Fruit fly (Drosophila melanogaster) whole organism, embryonic: ENCODE data around the gene miple2.

Experiments
- ATbp ChIP-seq: fragments of 200-800 bp; sonication (Bioruptor generic); optimal IDR thresholded peaks from 2 replicates; lab custom pipeline; 2017; ENCODE audit warnings: missing biosample characterization, mild to moderate bottlenecking, missing genetic modification characterization, missing genetic modification reagents
- Aef1 ChIP-seq: fragments of 200-800 bp; sonication (Bioruptor generic); IDR thresholded peaks from 3 replicates; pipeline ENCODE4 v1.3.6; 2022; ENCODE audit warnings: missing biosample characterization, missing genetic modification characterization
- Atf3 ChIP-seq: fragments of 200-800 bp; sonication (Bioruptor generic); optimal IDR thresholded peaks from 3 replicates; lab custom pipeline; 2016; ENCODE audit warnings: missing biosample characterization, missing genetic modification characterization
- Awh ChIP-seq: fragments of 200-800 bp; sonication (Bioruptor generic); IDR thresholded peaks from 2 replicates; pipeline ENCODE4, ENCODE4 v1.3.6; 2022; ENCODE audit warnings: missing biosample characterization, missing genetic modification characterization
- B-H2 ChIP-seq: fragments of 200-800 bp; sonication (Bioruptor generic); optimal IDR thresholded peaks from 2 replicates; lab custom pipeline; 2018; ENCODE audit warnings: missing biosample characterization, mild to moderate bottlenecking, missing genetic modification characterization
- C15 ChIP-seq: fragments of 200-800 bp; sonication (Bioruptor generic); IDR thresholded peaks from 3 replicates; pipeline ENCODE4 v1.3.6; 2022; ENCODE audit warnings: missing biosample characterization, missing genetic modification characterization
- CG10274 ChIP-seq: fragments of 200-800 bp; sonication (Bioruptor generic); optimal IDR thresholded peaks from 3 replicates; lab custom pipeline; 2017; ENCODE audit warnings: missing biosample characterization, mild to moderate bottlenecking, missing genetic modification characterization
- CG10543 ChIP-seq: fragments of 200-800 bp; sonication (Bioruptor generic); optimal IDR thresholded peaks from 3 replicates; lab custom pipeline; 2017; ENCODE audit warnings: missing biosample characterization, mild to moderate bottlenecking, missing genetic modification characterization, moderate library complexity
- CG11723 ChIP-seq: fragments of 200-800 bp; sonication (Bioruptor generic); optimal IDR thresholded peaks from 2 replicates; lab custom pipeline; 2017; ENCODE audit warnings: missing biosample characterization, mild to moderate bottlenecking, missing genetic modification characterization
- CG12219 ChIP-seq: fragments of 200-800 bp; sonication (Bioruptor generic); optimal IDR thresholded peaks from 3 replicates; lab custom pipeline; 2018; ENCODE audit warnings: missing biosample characterization, mild to moderate bottlenecking, missing genetic modification characterization
- CG12391 ChIP-seq: fragments of 200-800 bp; sonication (Bioruptor generic); optimal IDR thresholded peaks from 3 replicates; lab custom pipeline; 2018; ENCODE audit warnings: missing biosample characterization, mild to moderate bottlenecking, missing genetic modification characterization, moderate library complexity
- CG12942 ChIP-seq: fragments of 200-800 bp; sonication (Bioruptor generic); optimal IDR thresholded peaks from 3 replicates; lab custom pipeline; 2016; ENCODE audit warnings: missing biosample characterization, missing genetic modification characterization
- CG13894 ChIP-seq: fragments of 200-800 bp; sonication (Bioruptor generic); optimal IDR thresholded peaks from 3 replicates; lab custom pipeline; 2018; ENCODE audit warnings: missing biosample characterization, mild to moderate bottlenecking, missing genetic modification characterization, moderate library complexity
- CG14441 ChIP-seq: fragments of 200-800 bp; sonication (Bioruptor generic); IDR thresholded peaks from 2 replicates; pipeline ENCODE4 v1.3.6; 2022; ENCODE audit warnings: missing biosample characterization, missing genetic modification characterization
- CG16863 ChIP-seq: fragments of 200-800 bp; sonication (Bioruptor generic); optimal IDR thresholded peaks from 3 replicates; lab custom pipeline; 2016; ENCODE audit warnings: missing biosample characterization, missing genetic modification characterization
- CG17568 ChIP-seq: fragments of 200-800 bp; sonication (Bioruptor generic); optimal IDR thresholded peaks from 2 replicates; lab custom pipeline; 2018; ENCODE audit warnings: missing biosample characterization, mild to moderate bottlenecking, missing genetic modification characterization, moderate library complexity
- CG31441 ChIP-seq: fragments of 200-800 bp; sonication (Bioruptor generic); IDR thresholded peaks from 2 replicates; pipeline ENCODE4 v1.3.6; 2022; ENCODE audit warnings: missing biosample characterization, missing genetic modification characterization
- CG32772 ChIP-seq: fragments of 200-800 bp; sonication (Bioruptor generic); IDR thresholded peaks from 2 replicates; pipeline ENCODE4 v1.3.6; 2022; ENCODE audit warnings: missing biosample characterization, missing genetic modification characterization
- CG4282 ChIP-seq: fragments of 200-800 bp; sonication (Bioruptor generic); optimal IDR thresholded peaks from 2 replicates; lab custom pipeline; 2016; ENCODE audit warnings: missing biosample characterization, missing genetic modification characterization
- CG4707 ChIP-seq: fragments of 200-800 bp; sonication (Bioruptor generic); optimal IDR thresholded peaks from 2 replicates; lab custom pipeline; 2018; ENCODE audit warnings: missing biosample characterization, mild to moderate bottlenecking, missing genetic modification characterization, moderate library complexity
- CG4730 ChIP-seq: fragments of 200-800 bp; sonication (Bioruptor generic); IDR thresholded peaks from 2 replicates; pipeline ENCODE4 v1.3.6; 2022; ENCODE audit warnings: missing biosample characterization, missing genetic modification characterization
- CG5180 ChIP-seq: fragments of 200-800 bp; sonication (Bioruptor generic); optimal IDR thresholded peaks from 3 replicates; lab custom pipeline; 2017; ENCODE audit warnings: missing biosample characterization, missing genetic modification characterization, mild to moderate bottlenecking, moderate library complexity, missing genetic modification reagents
- CG6689 ChIP-seq: fragments of 200-800 bp; sonication (Bioruptor generic); IDR thresholded peaks from 2 replicates; pipeline ENCODE4 v1.3.6; 2022; ENCODE audit warnings: missing biosample characterization, missing genetic modification characterization
- CG6813 ChIP-seq: fragments of 200-800 bp; sonication (Bioruptor generic); optimal IDR thresholded peaks from 2 replicates; lab custom pipeline; 2017; ENCODE audit warnings: missing biosample characterization, missing genetic modification characterization, mild to moderate bottlenecking, moderate library complexity, missing genetic modification reagents
- CG7372 ChIP-seq: fragments of 200-800 bp; sonication (Bioruptor generic); IDR thresholded peaks from 2 replicates; pipeline ENCODE4 v1.3.6; 2022; ENCODE audit warnings: missing biosample characterization, missing genetic modification characterization
- CG7987 ChIP-seq: fragments of 200-800 bp; sonication (Bioruptor generic); optimal IDR thresholded peaks from 2 replicates; lab custom pipeline; 2018; ENCODE audit warnings: missing biosample characterization, mild to moderate bottlenecking, missing genetic modification characterization, moderate library complexity
- CG9932 ChIP-seq: fragments of 200-800 bp; sonication (Bioruptor generic); IDR thresholded peaks from 2 replicates; pipeline ENCODE4 v1.3.6; 2022; ENCODE audit warnings: missing biosample characterization, missing genetic modification characterization
- CTCF ChIP-seq: fragments of 200-800 bp; sonication (Bioruptor generic); optimal IDR thresholded peaks from 2 replicates; lab custom pipeline; 2017; ENCODE audit warnings: missing biosample characterization, mild to moderate bottlenecking, missing genetic modification characterization, moderate library complexity
- Dll ChIP-seq: fragments of 200-800 bp; sonication (Bioruptor generic); IDR thresholded peaks from 4 replicates; pipeline ENCODE4 v1.3.6; 2022; ENCODE audit warnings: missing biosample characterization, missing genetic modification characterization; ENCODE audit not compliant: partially characterized antibody
- Drgx ChIP-seq: fragments of 200-800 bp; sonication (Bioruptor generic); IDR thresholded peaks from 2 replicates; pipeline ENCODE4 v1.3.6; 2022; ENCODE audit warnings: missing biosample characterization, missing genetic modification characterization
- Fer2 ChIP-seq: fragments of 200-800 bp; sonication (Bioruptor generic); optimal IDR thresholded peaks from 2 replicates; lab custom pipeline; 2018; ENCODE audit warnings: missing biosample characterization, mild to moderate bottlenecking, missing genetic modification characterization, moderate library complexity
- Hand ChIP-seq: fragments of 200-800 bp; sonication (Bioruptor generic); optimal IDR thresholded peaks from 2 replicates; lab custom pipeline; 2017; ENCODE audit warnings: mild to moderate bottlenecking, missing biosample characterization, missing genetic modification reagents, missing genetic modification characterization
- Mad ChIP-seq: fragments of 200-800 bp; sonication (Bioruptor generic); optimal IDR thresholded peaks from 2 replicates; lab custom pipeline; 2016; ENCODE audit warnings: missing biosample characterization, missing genetic modification characterization
- Mrtf ChIP-seq: fragments of 200-800 bp; sonication (Bioruptor generic); IDR thresholded peaks from 3 replicates; pipeline ENCODE4 v1.3.6; 2022; ENCODE audit warnings: missing biosample characterization, missing genetic modification characterization
- NC2β ChIP-seq: fragments of 200-800 bp; sonication (Bioruptor generic); optimal IDR thresholded peaks from 2 replicates; lab custom pipeline; 2016; ENCODE audit warnings: missing biosample characterization, missing genetic modification characterization
- TFAM ChIP-seq: fragments of 200-800 bp; sonication (Bioruptor generic); optimal IDR thresholded peaks from 2 replicates; lab custom pipeline; 2017; ENCODE audit warnings: missing biosample characterization, missing genetic modification characterization, inconsistent platforms
- ab ChIP-seq: fragments of 200-800 bp; sonication (Bioruptor generic); optimal IDR thresholded peaks from 2 replicates; lab custom pipeline; 2016; ENCODE audit warnings: missing biosample characterization, missing genetic modification characterization
- al ChIP-seq: fragments of 200-800 bp; sonication (Bioruptor generic); IDR thresholded peaks from 2 replicates; pipeline ENCODE4 v1.3.6; 2022; ENCODE audit warnings: missing biosample characterization, missing genetic modification characterization
- az2 ChIP-seq: fragments of 200-800 bp; sonication (Bioruptor generic); optimal IDR thresholded peaks from 3 replicates; lab custom pipeline; 2016; ENCODE audit warnings: missing biosample characterization, missing genetic modification characterization
- bowl ChIP-seq: fragments of 200-800 bp; sonication (Bioruptor generic); IDR thresholded peaks from 2 replicates; pipeline ENCODE4 v1.3.6; 2022; ENCODE audit warnings: missing biosample characterization, missing genetic modification characterization
- br ChIP-seq: fragments of >200 bp; optimal IDR thresholded peaks from 2 replicates; lab custom pipeline; 2017
- en ChIP-seq: fragments of 200-800 bp; sonication (Bioruptor generic); optimal IDR thresholded peaks from 2 replicates; lab custom pipeline; 2016; ENCODE audit warnings: missing biosample characterization, missing genetic modification characterization
- ham ChIP-seq: fragments of 200-800 bp; sonication (Bioruptor generic); IDR thresholded peaks from 2 replicates; pipeline ENCODE4 v1.3.6; 2022; ENCODE audit warnings: missing biosample characterization, missing genetic modification characterization
- insv ChIP-seq, 2 experiments: fragments of 200-800 bp; sonication (Bioruptor generic); optimal IDR thresholded peaks; 3 replicates each; lab custom pipeline; 2016 to 2018; ENCODE audit warnings: missing biosample characterization in 2 of 2, missing genetic modification characterization in 2 of 2
- nom ChIP-seq: fragments of 200-800 bp; sonication (Bioruptor generic); optimal IDR thresholded peaks from 2 replicates; lab custom pipeline; 2017; ENCODE audit warnings: missing biosample characterization, missing genetic modification characterization, mild to moderate bottlenecking, moderate library complexity, missing genetic modification reagents
- pb ChIP-seq: fragments of 200-800 bp; sonication (Bioruptor generic); optimal IDR thresholded peaks from 3 replicates; lab custom pipeline; 2016; ENCODE audit warnings: missing biosample characterization, missing genetic modification characterization
- pho ChIP-seq: fragments of 200-800 bp; sonication (Bioruptor generic); optimal IDR thresholded peaks from 2 replicates; lab custom pipeline; 2016; ENCODE audit warnings: missing biosample characterization, missing genetic modification characterization
- sd ChIP-seq: fragments of 200-800 bp; sonication (Bioruptor generic); optimal IDR thresholded peaks from 3 replicates; lab custom pipeline; 2018; ENCODE audit warnings: missing biosample characterization, mild to moderate bottlenecking, missing genetic modification characterization, moderate library complexity
- sens-2 ChIP-seq: fragments of 200-800 bp; sonication (Bioruptor generic); IDR thresholded peaks from 2 replicates; pipeline ENCODE4 v1.3.6; 2022; ENCODE audit warnings: missing biosample characterization, missing genetic modification characterization
- sim ChIP-seq: fragments of 200-800 bp; sonication (Bioruptor generic); IDR thresholded peaks from 2 replicates; pipeline ENCODE4 v1.3.6; 2022; ENCODE audit warnings: missing biosample characterization, missing genetic modification characterization
- tup ChIP-seq: fragments of 200-800 bp; sonication (Bioruptor generic); optimal IDR thresholded peaks from 2 replicates; lab custom pipeline; 2016; ENCODE audit warnings: missing biosample characterization, mild to moderate bottlenecking, missing genetic modification characterization, moderate library complexity
- vfl ChIP-seq: fragments of 200-800 bp; sonication (Bioruptor generic); optimal IDR thresholded peaks from 2 replicates; lab custom pipeline; 2016; ENCODE audit warnings: missing biosample characterization, missing genetic modification characterization
- zen2 ChIP-seq: fragments of 200-800 bp; sonication (Bioruptor generic); IDR thresholded peaks from 3 replicates; pipeline ENCODE4 v1.3.6; 2022; ENCODE audit warnings: missing biosample characterization, missing genetic modification characterization; ENCODE audit not compliant: partially characterized antibody
- zf30C ChIP-seq: fragments of 200-800 bp; sonication (Bioruptor generic); optimal IDR thresholded peaks from 3 replicates; lab custom pipeline; 2018; ENCODE audit warnings: missing biosample characterization, mild to moderate bottlenecking, missing genetic modification characterization

The miple2 gene

dm6 chr3L:324486-324885 is 53.5 kb downstream of the miple2 start, which contains the start of gene CG32344 (continued):
- peak; percentile 21 for TF ChIP-seq CG7987
- no peak for TF ChIP-seq CG16863
- no peak for TF ChIP-seq sd (tag; lab: Kevin White, UChicago)
- TF ChIP-seq Fer2 (tag; lab: Kevin White, UChicago): no peak
- TF ChIP-seq nom: no peak
- no peak for TF ChIP-seq CG10274 (GFP tag; lab: Kevin White, UChicago)
- TF ChIP-seq insv (GFP tag; optimal IDR thresholded peaks at IDR 0.05; lab: Kevin White, UChicago): no peak
- TF ChIP-seq ham (GFP tag; lab: Robert Waterston, UW): no peak
- TF ChIP-seq sim (GFP tag; lab: Robert Waterston, UW): no peak
- no peak for TF ChIP-seq CG6689 (GFP tag; lab: Robert Waterston, UW)
- no peak for TF ChIP-seq vfl
- TF ChIP-seq CG9932: no peak
- no peak for TF ChIP-seq CG7372
- no peak for TF ChIP-seq CTCF (GFP tag; lab: Kevin White, UChicago)
- no peak for TF ChIP-seq pb
- TF ChIP-seq C15 (GFP tag; lab: Robert Waterston, UW): no peak
- TF ChIP-seq CG5180: no peak
- TF ChIP-seq NC2β (GFP tag; lab: Kevin White, UChicago): no peak
- TF ChIP-seq Hand (GFP tag; lab: Kevin White, UChicago): no peak
- TF ChIP-seq zen2: peak; percentile 65; the same call in 2 of the 3 replicates
- no peak for TF ChIP-seq ab (GFP tag; lab: Kevin White, UChicago)
- TF ChIP-seq CG4707 (GFP tag; lab: Kevin White, UChicago): no peak
- peak; percentile 80 for TF ChIP-seq Dll (GFP tag; lab: Robert Waterston, UW)
- no peak for TF ChIP-seq TFAM (GFP tag; lab: Kevin White, UChicago)
- no peak for TF ChIP-seq CG31441
- no peak for TF ChIP-seq CG17568 (GFP tag; lab: Kevin White, UChicago)
- TF ChIP-seq ATbp (GFP tag; lab: Kevin White, UChicago): no peak
- no peak for TF ChIP-seq Mrtf
- no peak for TF ChIP-seq zf30C (GFP tag; lab: Kevin White, UChicago)
- no peak for TF ChIP-seq sens-2 (GFP tag; lab: Robert Waterston, UW)
- no peak for TF ChIP-seq br (lab: Kevin White, UChicago)
- no peak for TF ChIP-seq CG11723 (GFP tag; lab: Kevin White, UChicago)
- TF ChIP-seq CG10543 (GFP tag; lab: Kevin White, UChicago): no peak
- TF ChIP-seq Awh (GFP tag; lab: Robert Waterston, UW): no peak
- no peak for TF ChIP-seq Drgx (GFP tag; lab: Robert Waterston, UW)
- no peak for TF ChIP-seq CG12219
- TF ChIP-seq CG32772 (GFP tag; lab: Robert Waterston, UW): no peak
- no peak for TF ChIP-seq Aef1 (GFP tag; lab: Robert Waterston, UW)
- TF ChIP-seq CG13894: no peak
- no peak for TF ChIP-seq pho (GFP tag; lab: Kevin White, UChicago)
- TF ChIP-seq CG14441 (GFP tag; lab: Robert Waterston, UW): no peak
- no peak for TF ChIP-seq CG6813 (GFP tag; lab: Kevin White, UChicago)
- TF ChIP-seq CG12942: no peak
- no peak for TF ChIP-seq Atf3 (GFP tag; lab: Kevin White, UChicago)
- TF ChIP-seq en: no peak
- TF ChIP-seq Mad (GFP tag; lab: Kevin White, UChicago): no peak
- no peak for TF ChIP-seq CG4730 (GFP tag; lab: Robert Waterston, UW)
- no peak for TF ChIP-seq bowl (GFP tag; lab: Robert Waterston, UW)
- no peak for TF ChIP-seq al
- no peak for TF ChIP-seq tup (GFP tag; lab: Kevin White, UChicago)
- no peak for TF ChIP-seq CG4282 (GFP tag; lab: Kevin White, UChicago)
- TF ChIP-seq B-H2 (GFP tag; lab: Kevin White, UChicago): peak; percentile 40
- peak; percentile 5 for TF ChIP-seq CG12391 (tag; lab: Kevin White, UChicago)
- no peak for TF ChIP-seq az2 (GFP tag; lab: Kevin White, UChicago)
